Worm (Caenorhabditis elegans): ENCODE data around the gene M106.8.

M106.8 gene

ce11 chrII:10796194-10796593 is 47.2 kb downstream of the M106.8 start, which contains the start of gene set-14:
Gene set-14, minus strand, starts transcription at chrII:10796294.
- TF ChIP-seq nhr-77 (tag; optimal IDR thresholded peaks at IDR 0.05) (no peak), elt-2 (tag; optimal IDR thresholded peaks at IDR 0.05) (no peak), ceh-28 (tag; optimal IDR thresholded peaks at IDR 0.05) (no peak), snpc-4 (tag; optimal IDR thresholded peaks at IDR 0.05) (no peak), nhr-25 (tag; optimal IDR thresholded peaks at IDR 0.05) (no peak), nhr-11 (tag; optimal IDR thresholded peaks at IDR 0.05) (no peak), egl-5 (tag; optimal IDR thresholded peaks at IDR 0.05) (no peak), lsy-12 (tag; optimal IDR thresholded peaks at IDR 0.05) (no peak)

- TF ChIP-seq lsy-12 (tag; optimal IDR thresholded peaks at IDR 0.05) = no peak
- TF ChIP-seq elt-1 (tag; optimal IDR thresholded peaks at IDR 0.05) = no peak
- no peak for TF ChIP-seq elt-2 (tag; optimal IDR thresholded peaks at IDR 0.05)
- no peak for TF ChIP-seq nhr-28 (tag; optimal IDR thresholded peaks at IDR 0.05)
- TF ChIP-seq nhr-23 (tag; optimal IDR thresholded peaks at IDR 0.05) = no peak
- no peak for TF ChIP-seq nhr-11 (tag; optimal IDR thresholded peaks at IDR 0.05)
- no peak for TF ChIP-seq jun-1 (tag; optimal IDR thresholded peaks at IDR 0.05)
- no peak for TF ChIP-seq ztf-11 (tag; optimal IDR thresholded peaks at IDR 0.05)
- TF ChIP-seq daf-12 (tag; optimal IDR thresholded peaks at IDR 0.05) = no peak
- no peak for TF ChIP-seq hmg-11 (tag; optimal IDR thresholded peaks at IDR 0.05)
- TF ChIP-seq ceh-16 (tag; optimal IDR thresholded peaks at IDR 0.05) = no peak
- no peak for TF ChIP-seq ceh-9 (tag; optimal IDR thresholded peaks at IDR 0.05)
- TF ChIP-seq tbx-2 (tag; optimal IDR thresholded peaks at IDR 0.05) = no peak
- no peak for TF ChIP-seq nhr-77 (tag; optimal IDR thresholded peaks at IDR 0.05)
These were observed 50.0 kb downstream of the M106.8 start, which contains the start of gene vps-11 for ce11 chrII:10793393-10793792. Gene vps-11, minus strand, starts transcription at chrII:10793493.

ce11 chrII:10792611-10793010 is 50.8 kb downstream of the M106.8 start:
- TF ChIP-seq ztf-4 (tag; optimal IDR thresholded peaks at IDR 0.05) (no peak), fkh-2 (tag; optimal IDR thresholded peaks at IDR 0.05) (no peak), nhr-237 (tag; optimal IDR thresholded peaks at IDR 0.05) (no peak), mml-1 (tag; optimal IDR thresholded peaks at IDR 0.05) (no peak), ceh-82 (tag; optimal IDR thresholded peaks at IDR 0.05) (no peak), ama-1 (optimal IDR thresholded peaks at IDR 0.05) (no peak)

Measured in whole organism, L3 larva.